Fruit fly (Drosophila melanogaster): ENCODE measurements around the gene CG8664.

Gene CG8664

dm6 chrX:17308211-17308610 is 25.7 kb upstream of the CG8664 start (continued):
- TF ChIP-seq ro (GFP tag; IDR thresholded peaks at IDR 0.05) = no peak
- TF ChIP-seq exex (tag; optimal IDR thresholded peaks at IDR 0.05) = no peak

DNA sequence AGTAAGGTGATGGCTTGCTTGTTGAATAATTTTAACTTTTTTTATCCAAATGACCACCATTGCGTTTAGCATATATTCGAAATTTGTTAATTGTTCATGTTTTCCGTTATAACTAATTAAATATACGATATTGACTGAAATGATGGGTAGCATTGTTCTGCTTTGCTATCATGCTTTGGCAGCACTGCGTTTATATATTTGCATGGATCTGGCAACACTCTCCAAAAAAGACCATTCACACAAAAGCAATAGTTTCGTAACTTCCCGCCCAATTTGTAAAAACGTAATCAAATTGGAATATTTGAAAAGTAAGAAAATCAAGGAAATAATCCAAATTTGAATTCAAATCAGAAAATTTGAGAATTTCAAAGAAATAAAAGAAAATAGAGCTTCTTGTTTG is 23.0 kb upstream of the CG8664 start:
- TF ChIP-seq cato (GFP tag; optimal IDR thresholded peaks at IDR 0.05; ENCODE audit: borderline replicate concordance) (no peak), tap (tag; optimal IDR thresholded peaks at IDR 0.05) (no peak), lab (GFP tag; optimal IDR thresholded peaks at IDR 0.05) (no peak), Dll (GFP tag; IDR thresholded peaks at IDR 0.05; ENCODE audit: partially characterized antibody) (peak; percentile 58; the same call in 3 of the 4 replicates), CoRest (tag; optimal IDR thresholded peaks at IDR 0.05) (peak; percentile 51), gfzf (GFP tag; optimal IDR thresholded peaks at IDR 0.05) (peak; percentile 23), ERR (GFP tag; optimal IDR thresholded peaks at IDR 0.05) (no peak), Nf-YB (GFP tag; optimal IDR thresholded peaks at IDR 0.05) (no peak), onecut (GFP tag; IDR thresholded peaks at IDR 0.05) (no peak), sens (GFP tag) (peak; percentile 56), abd-A (tag; optimal IDR thresholded peaks at IDR 0.05) (peak; percentile 34), sna (GFP tag; IDR thresholded peaks at IDR 0.05; ENCODE audit: partially characterized antibody) (peak; percentile 21; the same call in 1 of the 2 replicates), nmo (GFP tag; optimal IDR thresholded peaks at IDR 0.05) (peak; percentile 28), jigr1 (GFP tag; IDR thresholded peaks at IDR 0.05) (no peak), gsb-n (tag; optimal IDR thresholded peaks at IDR 0.05) (no peak), CG1603 (tag; optimal IDR thresholded peaks at IDR 0.05) (peak; percentile 71), CG3065 (GFP tag; optimal IDR thresholded peaks at IDR 0.05) (no peak), CG12942 (GFP tag; optimal IDR thresholded peaks at IDR 0.05) (no peak), Bgb (GFP tag; IDR thresholded peaks at IDR 0.05; ENCODE audit: partially characterized antibody) (peak; percentile 68), CG3995 (GFP tag; optimal IDR thresholded peaks at IDR 0.05) (peak; percentile 93), NC2β (GFP tag; optimal IDR thresholded peaks at IDR 0.05) (peak; percentile 2), CG6813 (GFP tag; optimal IDR thresholded peaks at IDR 0.05) (no peak), MESR4 (GFP tag; optimal IDR thresholded peaks at IDR 0.05) (peak; percentile 15), Elba2 (GFP tag; optimal IDR thresholded peaks at IDR 0.05) (peak; percentile 85), her (GFP tag; optimal IDR thresholded peaks at IDR 0.05) (no peak), CG1529 (GFP tag; optimal IDR thresholded peaks at IDR 0.05) (no peak), D19A (tag; optimal IDR thresholded peaks at IDR 0.05) (no peak), CG5245 (GFP tag; optimal IDR thresholded peaks at IDR 0.05) (no peak), CG2712 (tag; optimal IDR thresholded peaks at IDR 0.05) (peak; percentile 11), CG13894 (tag; optimal IDR thresholded peaks at IDR 0.05) (peak; percentile 11), nerfin-2 (GFP tag; IDR thresholded peaks at IDR 0.05; ENCODE audit: partially characterized antibody) (0 out of 2 replicates have a peak, but pooled peaks have one; percentile 16), Doc3 (GFP tag; IDR thresholded peaks at IDR 0.05; ENCODE audit: partially characterized antibody) (peak; percentile 42; the same call in 1 of the 3 replicates), slou (GFP tag; optimal IDR thresholded peaks at IDR 0.05) (no peak), unc-4 (GFP tag; IDR thresholded peaks at IDR 0.05; ENCODE audit: partially characterized antibody) (peak; percentile 57), CG14710 (tag; optimal IDR thresholded peaks at IDR 0.05) (peak; percentile 49), da (GFP tag; optimal IDR thresholded peaks at IDR 0.05) (no peak), E2f2 (GFP tag; IDR thresholded peaks at IDR 0.05) (peak; percentile 95), CG8924 (tag; optimal IDR thresholded peaks at IDR 0.05) (peak; percentile 11), CG17829 (tag; optimal IDR thresholded peaks at IDR 0.05) (peak; percentile 39), knrl (GFP tag; IDR thresholded peaks at IDR 0.05; ENCODE audit: partially characterized antibody) (0 out of 3 replicates have a peak, but pooled peaks have one; percentile 47), exex (tag; optimal IDR thresholded peaks at IDR 0.05) (peak; percentile 44), mld (GFP tag; IDR thresholded peaks at IDR 0.05; ENCODE audit: partially characterized antibody) (no peak), CG11723 (GFP tag; optimal IDR thresholded peaks at IDR 0.05) (no peak), row (GFP tag; IDR thresholded peaks at IDR 0.05) (peak; percentile 23; the same call in 1 of the 3 replicates), caup (GFP tag; optimal IDR thresholded peaks at IDR 0.05; ENCODE audit: severe bottlenecking) (no peak), Rfx (GFP tag; IDR thresholded peaks at IDR 0.05) (no peak)
